Worm (Caenorhabditis elegans) whole organism, midembryonic: Measurements from ENCODE around the gene fbxa-69.

Experiments
- T22C8.4 ChIP-seq: fragments of 200-800 bp; sonication (Bioruptor generic); IDR thresholded peaks from 2 replicates; pipeline ENCODE4 v1.3.6; 2022; ENCODE audit warnings: missing genetic modification characterization, missing compliant biosample characterization
- cog-1 ChIP-seq: sonication (generic microtip); optimal IDR thresholded peaks from 2 replicates; lab custom pipeline; 2016; ENCODE audit warnings: missing genetic modification characterization, missing compliant biosample characterization
- flt-1 ChIP-seq: fragments of 200-800 bp; sonication (Bioruptor generic); IDR thresholded peaks from 2 replicates; pipeline ENCODE4 v1.3.6; 2022; ENCODE audit warnings: missing genetic modification characterization, missing compliant biosample characterization
- klf-2 ChIP-seq: fragments of 200-800 bp; sonication (Bioruptor generic); conservative IDR thresholded peaks from 2 replicates; pipeline ENCODE4 v1.3.6; 2022; ENCODE audit warnings: missing genetic modification reagents, missing genetic modification characterization, missing compliant biosample characterization
- ref-1 ChIP-seq: fragments of 200-800 bp; sonication (Bioruptor generic); conservative IDR thresholded peaks from 2 replicates; pipeline ENCODE4 v1.3.6; 2022; ENCODE audit warnings: missing genetic modification reagents, missing genetic modification characterization, missing compliant biosample characterization
- ztf-23 ChIP-seq: fragments of 200-800 bp; sonication (Bioruptor generic); IDR thresholded peaks from 2 replicates; pipeline ENCODE4 v1.3.6; 2022; ENCODE audit warnings: missing genetic modification reagents, missing genetic modification characterization, missing compliant biosample characterization

DNA sequence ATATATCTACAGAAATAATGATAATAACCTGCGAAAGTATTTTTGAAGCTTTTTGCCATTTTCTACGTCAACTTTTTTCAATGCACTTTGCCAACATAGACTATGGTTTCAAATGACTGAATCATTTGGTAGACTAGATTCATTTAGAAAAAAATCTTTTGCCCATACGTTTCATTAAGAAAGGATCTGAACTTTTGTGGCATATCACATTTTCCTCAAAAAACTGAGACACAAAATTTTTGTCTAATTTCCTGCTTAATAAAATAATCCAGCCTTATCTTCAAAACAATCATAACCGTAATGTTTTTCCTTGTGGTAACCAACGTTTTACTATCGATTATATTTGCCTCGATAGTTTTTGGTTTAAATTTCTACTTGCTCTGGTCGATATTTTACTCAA is 10.3 kb upstream of the fbxa-69 start, which contains the start of gene srbc-51:
- TF ChIP-seq T22C8.4 (no peak), flt-1 (GFP tag; lab: Robert Waterston, UW) (no peak), ref-1 (no peak), ztf-23 (GFP tag; lab: Robert Waterston, UW) (no peak), cog-1 (no peak), klf-2 (no peak)
